Worm (Caenorhabditis elegans) whole organism, late embryonic: ENCODE results near the gene Y49G5A.1.

Source experiments
- F13H6.1 ChIP-seq: sonication (generic microtip); optimal IDR thresholded peaks from 2 replicates; lab custom pipeline; 2016; ENCODE audit warnings: missing genetic modification characterization, missing compliant biosample characterization
- ama-1 ChIP-seq: fragments of 150-350 bp; optimal IDR thresholded peaks from 2 replicates; lab custom pipeline; 2014
- ceh-18 ChIP-seq: sonication (generic microtip); optimal IDR thresholded peaks from 2 replicates; lab custom pipeline; 2016; ENCODE audit warnings: missing genetic modification characterization, missing compliant biosample characterization
- ceh-31 ChIP-seq: sonication (generic microtip); optimal IDR thresholded peaks from 2 replicates; lab custom pipeline; 2016; ENCODE audit warnings: missing genetic modification characterization, missing compliant biosample characterization
- ceh-45 ChIP-seq: fragments of 200-800 bp; sonication (Bioruptor generic); IDR thresholded peaks from 2 replicates; pipeline ENCODE4 v1.3.6; 2022; ENCODE audit warnings: missing genetic modification reagents, missing genetic modification characterization, missing compliant biosample characterization
- ceh-9 ChIP-seq: sonication (generic microtip); optimal IDR thresholded peaks from 2 replicates; lab custom pipeline; 2016; ENCODE audit warnings: mild to moderate bottlenecking, missing genetic modification characterization, inconsistent platforms, missing compliant biosample characterization
- ets-4 ChIP-seq: sonication (generic microtip); optimal IDR thresholded peaks from 2 replicates; lab custom pipeline; 2016; ENCODE audit warnings: missing genetic modification characterization, missing compliant biosample characterization
- hlh-30 ChIP-seq: sonication (generic microtip); optimal IDR thresholded peaks from 2 replicates; lab custom pipeline; 2017; ENCODE audit warnings: antibody characterized with exemption, missing genetic modification characterization, missing compliant biosample characterization; ENCODE audit not compliant: insufficient read depth
- lim-6 ChIP-seq: sonication (generic microtip); optimal IDR thresholded peaks from 2 replicates; lab custom pipeline; 2016; ENCODE audit warnings: missing genetic modification characterization, missing compliant biosample characterization
- ref-2 ChIP-seq: sonication (generic microtip); optimal IDR thresholded peaks from 2 replicates; lab custom pipeline; 2016; ENCODE audit warnings: missing genetic modification characterization, missing compliant biosample characterization
- tbx-2 ChIP-seq: sonication (generic microtip); optimal IDR thresholded peaks from 2 replicates; lab custom pipeline; 2016; ENCODE audit warnings: missing genetic modification characterization, missing compliant biosample characterization
- unc-55 ChIP-seq: sonication (generic microtip); optimal IDR thresholded peaks from 2 replicates; lab custom pipeline; 2017; ENCODE audit warnings: missing biosample characterization, missing genetic modification reagents, missing genetic modification characterization
- ztf-16 ChIP-seq: sonication (generic microtip); optimal IDR thresholded peaks from 2 replicates; lab custom pipeline; 2017; ENCODE audit warnings: missing genetic modification characterization, missing compliant biosample characterization

ce11 chrV:5269024-5269535 is 18.1 kb downstream of the Y49G5A.1 start, which contains the start of gene penr-1:
- TF ChIP-seq tbx-2 (tag; lab: Kevin White, UChicago) (no peak), ceh-18 (tag; lab: Kevin White, UChicago) (no peak), ama-1 (lab: Kevin White, UChicago) (no peak), hlh-30 (tag; lab: Kevin White, UChicago) (no peak), ref-2 (no peak), ceh-9 (no peak), F13H6.1 (tag; lab: Kevin White, UChicago) (no peak), lim-6 (tag; lab: Kevin White, UChicago) (no peak), ceh-31 (tag; lab: Kevin White, UChicago) (peak; percentile 10), ztf-16 (tag; lab: Kevin White, UChicago) (no peak), ets-4 (tag; lab: Kevin White, UChicago) (no peak), unc-55 (GFP tag; lab: Kevin White, UChicago) (peak; percentile 22), ceh-45 (GFP tag; lab: Robert Waterston, UW) (no peak)
